Worm (Caenorhabditis elegans): ENCODE results near the gene W07G4.8.
A peak's percentile ranks its signal among the peaks of the same experiment; 100 is the strongest.

Gene W07G4.8

ce11 chrV:13013158-13013557, 36.2 kb downstream of the W07G4.8 start, which contains the start of gene try-10:
Gene try-10, minus strand, starts transcription at chrV:13013258.
- no peak for TF ChIP-seq nhr-76 (tag; optimal IDR thresholded peaks at IDR 0.05)
- TF ChIP-seq blmp-1 (tag; optimal IDR thresholded peaks at IDR 0.05) = no peak
- TF ChIP-seq ceh-43 (GFP tag; optimal IDR thresholded peaks at IDR 0.05) = no peak
- no peak for TF ChIP-seq unc-120 (tag; optimal IDR thresholded peaks at IDR 0.05; ENCODE audit: poor library complexity, severe bottlenecking)
- no peak for TF ChIP-seq mls-2 (tag; optimal IDR thresholded peaks at IDR 0.05)
- no peak for TF ChIP-seq drap-1 (GFP tag; optimal IDR thresholded peaks at IDR 0.05)
- TF ChIP-seq lin-13 (tag; optimal IDR thresholded peaks at IDR 0.05) = no peak
- TF ChIP-seq ces-1 (GFP tag; optimal IDR thresholded peaks at IDR 0.05) = no peak
- TF ChIP-seq lsy-2 (tag; optimal IDR thresholded peaks at IDR 0.05) = no peak
- TF ChIP-seq nhr-12 (tag; optimal IDR thresholded peaks at IDR 0.05) = no peak
- TF ChIP-seq cnd-1 (tag; optimal IDR thresholded peaks at IDR 0.05) = no peak
- no peak for TF ChIP-seq nhr-2 (tag; optimal IDR thresholded peaks at IDR 0.05)
- no peak for TF ChIP-seq lin-32 (GFP tag; optimal IDR thresholded peaks at IDR 0.05)
- TF ChIP-seq unc-62 (GFP tag; optimal IDR thresholded peaks at IDR 0.05) = no peak
- no peak for TF ChIP-seq mep-1 (tag; optimal IDR thresholded peaks at IDR 0.05)
- no peak for TF ChIP-seq flh-1 (GFP tag; optimal IDR thresholded peaks at IDR 0.05)
- no peak for TF ChIP-seq ham-2 (GFP tag; optimal IDR thresholded peaks at IDR 0.05)
- TF ChIP-seq sem-2 (GFP tag; optimal IDR thresholded peaks at IDR 0.05) = no peak
- no peak for TF ChIP-seq unc-39 (tag; optimal IDR thresholded peaks at IDR 0.05)
- no peak for TF ChIP-seq nhr-237 (tag; optimal IDR thresholded peaks at IDR 0.05)

ce11 chrV:13011904-13012303, 37.5 kb downstream of the W07G4.8 start:
- TF ChIP-seq zip-8 (tag; optimal IDR thresholded peaks at IDR 0.05) (peak; percentile 94), mls-2 (tag; optimal IDR thresholded peaks at IDR 0.05) (no peak)

ce11 chrV:13009843-13010242, 39.5 kb downstream of the W07G4.8 start:
- no peak for TF ChIP-seq ham-2 (GFP tag; optimal IDR thresholded peaks at IDR 0.05)
- peak; percentile 29 for TF ChIP-seq hlh-1 (tag; optimal IDR thresholded peaks at IDR 0.05)
- no peak for TF ChIP-seq nhr-2 (tag; optimal IDR thresholded peaks at IDR 0.05)
- TF ChIP-seq ceh-43 (GFP tag; optimal IDR thresholded peaks at IDR 0.05) = no peak
- peak; percentile 59 for TF ChIP-seq ces-1 (GFP tag; optimal IDR thresholded peaks at IDR 0.05)
- TF ChIP-seq pha-4 (tag; optimal IDR thresholded peaks at IDR 0.05) = peak; percentile 10
- TF ChIP-seq sem-2 (GFP tag; optimal IDR thresholded peaks at IDR 0.05) = no peak
- peak; percentile 28 for TF ChIP-seq lsy-2 (tag; optimal IDR thresholded peaks at IDR 0.05)
- TF ChIP-seq unc-120 (tag; optimal IDR thresholded peaks at IDR 0.05; ENCODE audit: poor library complexity, severe bottlenecking) = peak; percentile 50
- TF ChIP-seq nhr-28 (tag; optimal IDR thresholded peaks at IDR 0.05) = no peak

ce11 chrV:13009271-13009670, 40.1 kb downstream of the W07G4.8 start:
- TF ChIP-seq ceh-43 (GFP tag; optimal IDR thresholded peaks at IDR 0.05) (no peak), drap-1 (GFP tag; optimal IDR thresholded peaks at IDR 0.05) (no peak), sem-2 (GFP tag; optimal IDR thresholded peaks at IDR 0.05) (no peak)

ce11 chrV:13008825-13009224, 40.5 kb downstream of the W07G4.8 start, which contains the start of gene F15B9.10:
Gene F15B9.10, minus strand, starts transcription at chrV:13008925.
- TF ChIP-seq lin-32 (GFP tag; optimal IDR thresholded peaks at IDR 0.05) (no peak), ceh-43 (GFP tag; optimal IDR thresholded peaks at IDR 0.05) (no peak), nhr-76 (tag; optimal IDR thresholded peaks at IDR 0.05) (no peak), lin-13 (tag; optimal IDR thresholded peaks at IDR 0.05) (no peak), elt-1 (tag; optimal IDR thresholded peaks at IDR 0.05; ENCODE audit: borderline replicate concordance, insufficient read depth) (no peak), nhr-237 (tag; optimal IDR thresholded peaks at IDR 0.05) (no peak), ham-2 (GFP tag; optimal IDR thresholded peaks at IDR 0.05) (no peak), nhr-2 (tag; optimal IDR thresholded peaks at IDR 0.05) (no peak), mls-2 (tag; optimal IDR thresholded peaks at IDR 0.05) (no peak), nhr-12 (tag; optimal IDR thresholded peaks at IDR 0.05) (no peak), snpc-4 (tag; optimal IDR thresholded peaks at IDR 0.05) (no peak), ces-1 (GFP tag; optimal IDR thresholded peaks at IDR 0.05) (no peak), mab-5 (tag; optimal IDR thresholded peaks at IDR 0.05) (no peak), elt-3 (tag; optimal IDR thresholded peaks at IDR 0.05) (no peak), unc-62 (GFP tag; optimal IDR thresholded peaks at IDR 0.05) (no peak), zip-8 (tag; optimal IDR thresholded peaks at IDR 0.05) (no peak), nhr-28 (tag; optimal IDR thresholded peaks at IDR 0.05) (no peak), ztf-11 (tag; optimal IDR thresholded peaks at IDR 0.05) (no peak), sem-2 (GFP tag; optimal IDR thresholded peaks at IDR 0.05) (no peak)

ce11 chrV:13006754-13007153, 42.6 kb downstream of the W07G4.8 start:
- TF ChIP-seq mls-2 (tag; optimal IDR thresholded peaks at IDR 0.05) = no peak
- TF ChIP-seq bed-3 (GFP tag; optimal IDR thresholded peaks at IDR 0.05) = no peak
- TF ChIP-seq unc-39 (tag; optimal IDR thresholded peaks at IDR 0.05) = no peak
- TF ChIP-seq ztf-11 (tag; optimal IDR thresholded peaks at IDR 0.05) = no peak
- no peak for TF ChIP-seq sem-2 (GFP tag; optimal IDR thresholded peaks at IDR 0.05)
- no peak for TF ChIP-seq nhr-12 (tag; optimal IDR thresholded peaks at IDR 0.05)
- TF ChIP-seq ham-2 (GFP tag; optimal IDR thresholded peaks at IDR 0.05) = no peak
- TF ChIP-seq ceh-39 (tag; optimal IDR thresholded peaks at IDR 0.05) = no peak
- no peak for TF ChIP-seq nhr-28 (tag; optimal IDR thresholded peaks at IDR 0.05)
- no peak for TF ChIP-seq mab-5 (tag; optimal IDR thresholded peaks at IDR 0.05)
- no peak for TF ChIP-seq ces-1 (GFP tag; optimal IDR thresholded peaks at IDR 0.05)
- TF ChIP-seq snpc-4 (tag; optimal IDR thresholded peaks at IDR 0.05) = no peak
- no peak for TF ChIP-seq blmp-1 (tag; optimal IDR thresholded peaks at IDR 0.05)
- TF ChIP-seq ceh-83 (GFP tag; optimal IDR thresholded peaks at IDR 0.05) = no peak

Data from whole organism, mixed stage, embryonic.